Fruit fly (Drosophila melanogaster) whole organism, embryonic: ENCODE measurements around the gene NT1.

Source experiments
- ATbp ChIP-seq: fragments of 200-800 bp; sonication (Bioruptor generic); optimal IDR thresholded peaks from 2 replicates; lab custom pipeline; 2017; ENCODE audit warnings: missing biosample characterization, mild to moderate bottlenecking, missing genetic modification characterization, missing genetic modification reagents
- Bgb ChIP-seq: fragments of 200-800 bp; sonication (Bioruptor generic); IDR thresholded peaks from 2 replicates; pipeline ENCODE4 v1.3.6; 2022; ENCODE audit warnings: missing biosample characterization, missing genetic modification characterization; ENCODE audit not compliant: partially characterized antibody
- C15 ChIP-seq: fragments of 200-800 bp; sonication (Bioruptor generic); IDR thresholded peaks from 3 replicates; pipeline ENCODE4 v1.3.6; 2022; ENCODE audit warnings: missing biosample characterization, missing genetic modification characterization
- CG10267 ChIP-seq: fragments of 200-800 bp; sonication (Bioruptor generic); optimal IDR thresholded peaks from 2 replicates; lab custom pipeline; 2018; ENCODE audit warnings: missing biosample characterization, mild to moderate bottlenecking, missing genetic modification characterization, moderate library complexity
- CG11456 ChIP-seq: fragments of 200-800 bp; sonication (Bioruptor generic); IDR thresholded peaks from 3 replicates; pipeline ENCODE4 v1.3.6; 2022; ENCODE audit warnings: missing biosample characterization, missing genetic modification characterization
- CG11504 ChIP-seq: fragments of 200-800 bp; sonication (Bioruptor generic); optimal IDR thresholded peaks from 3 replicates; lab custom pipeline; 2019; ENCODE audit warnings: missing biosample characterization, mild to moderate bottlenecking, missing genetic modification characterization, moderate library complexity
- CG12744 ChIP-seq: fragments of 200-800 bp; sonication (Bioruptor generic); optimal IDR thresholded peaks from 2 replicates; lab custom pipeline; 2016; ENCODE audit warnings: missing biosample characterization, missing genetic modification characterization
- CG12769 ChIP-seq: fragments of 200-800 bp; sonication (Bioruptor generic); optimal IDR thresholded peaks from 2 replicates; lab custom pipeline; 2019; ENCODE audit warnings: missing biosample characterization, mild to moderate bottlenecking, missing genetic modification characterization, moderate library complexity
- CG13624 ChIP-seq: fragments of 200-800 bp; sonication (Bioruptor generic); optimal IDR thresholded peaks from 2 replicates; lab custom pipeline; 2016; ENCODE audit warnings: missing biosample characterization, missing genetic modification characterization
- CG1647 ChIP-seq: fragments of 200-800 bp; sonication (Bioruptor generic); optimal IDR thresholded peaks from 3 replicates; lab custom pipeline; 2016; ENCODE audit warnings: missing biosample characterization, missing genetic modification characterization
- CG16779 ChIP-seq: fragments of 200-800 bp; sonication (Bioruptor generic); IDR thresholded peaks from 2 replicates; pipeline ENCODE4 v1.3.6; 2022; ENCODE audit warnings: missing biosample characterization, missing genetic modification characterization
- CG16813 ChIP-seq: fragments of 200-800 bp; sonication (Bioruptor generic); IDR thresholded peaks from 3 replicates; pipeline ENCODE4 v1.3.6; 2022; ENCODE audit warnings: missing biosample characterization, missing genetic modification characterization; ENCODE audit not compliant: partially characterized antibody
- CG17361 ChIP-seq: fragments of 200-800 bp; sonication (Bioruptor generic); IDR thresholded peaks from 3 replicates; pipeline ENCODE4 v1.3.6; 2022; ENCODE audit warnings: missing biosample characterization, missing genetic modification characterization
- CG17612 ChIP-seq: fragments of 200-800 bp; sonication (Bioruptor generic); IDR thresholded peaks from 2 replicates; pipeline ENCODE4 v1.3.6; 2022; ENCODE audit warnings: missing biosample characterization, missing genetic modification characterization
- CG2116 ChIP-seq: fragments of 200-800 bp; sonication (Bioruptor generic); optimal IDR thresholded peaks from 3 replicates; lab custom pipeline; 2018; ENCODE audit warnings: missing biosample characterization, mild to moderate bottlenecking, missing genetic modification characterization
- CG3065 ChIP-seq: fragments of 200-800 bp; sonication (Bioruptor generic); optimal IDR thresholded peaks from 2 replicates; lab custom pipeline; 2016; ENCODE audit warnings: missing biosample characterization, missing genetic modification characterization
- CG4617 ChIP-seq: fragments of 200-800 bp; sonication (Bioruptor generic); optimal IDR thresholded peaks from 3 replicates; lab custom pipeline; 2016; ENCODE audit warnings: missing biosample characterization, missing genetic modification characterization, borderline replicate concordance
- CG6654 ChIP-seq: fragments of 200-800 bp; sonication (Bioruptor generic); optimal IDR thresholded peaks from 2 replicates; lab custom pipeline; 2017; ENCODE audit warnings: missing biosample characterization, mild to moderate bottlenecking, missing genetic modification characterization
- CG9797 ChIP-seq: fragments of 200-800 bp; sonication (Bioruptor generic); optimal IDR thresholded peaks from 3 replicates; lab custom pipeline; 2018; ENCODE audit warnings: missing biosample characterization, mild to moderate bottlenecking, missing genetic modification characterization
- D19A ChIP-seq: fragments of 200-800 bp; optimal IDR thresholded peaks from 3 replicates; lab custom pipeline; 2019; ENCODE audit warnings: missing biosample characterization, mild to moderate bottlenecking, missing genetic modification characterization, moderate library complexity
- Eip74EF ChIP-seq, 2 experiments: fragments of 200-800 bp in 1 of 2; fragments of >200 bp in 1 of 2; sonication (Bioruptor generic) in 1 of 2; optimal IDR thresholded peaks; 2 replicates each; lab custom pipeline; 2017 to 2019; ENCODE audit warnings: missing biosample characterization in 2 of 2, missing genetic modification characterization in 2 of 2, mild to moderate bottlenecking in 1 of 2, moderate library complexity in 1 of 2
- HLHmδ ChIP-seq: fragments of 200-800 bp; sonication (Bioruptor generic); optimal IDR thresholded peaks from 2 replicates; lab custom pipeline; 2018; ENCODE audit warnings: missing biosample characterization, mild to moderate bottlenecking, missing genetic modification characterization, moderate library complexity
- Hey ChIP-seq: fragments of 200-800 bp; sonication (Bioruptor generic); optimal IDR thresholded peaks from 3 replicates; lab custom pipeline; 2018; ENCODE audit warnings: missing biosample characterization, mild to moderate bottlenecking, missing genetic modification characterization
- Hr39 ChIP-seq: fragments of >200 bp; optimal IDR thresholded peaks from 2 replicates; lab custom pipeline; 2017
- Hr78 ChIP-seq, 2 experiments: fragments of 200-800 bp in 1 of 2; fragments of >200 bp in 1 of 2; sonication (Bioruptor generic) in 1 of 2; optimal IDR thresholded peaks; 2 replicates each; lab custom pipeline; 2017 to 2019; ENCODE audit warnings: missing biosample characterization in 2 of 2, missing genetic modification characterization in 2 of 2, mild to moderate bottlenecking in 1 of 2, moderate library complexity in 1 of 2
- Pdp1 ChIP-seq, 2 experiments: fragments of 200-800 bp; sonication (Bioruptor generic); optimal IDR thresholded peaks; 3 replicates each; lab custom pipeline; 2016; ENCODE audit warnings: missing biosample characterization in 2 of 2, missing genetic modification characterization in 2 of 2, mild to moderate bottlenecking in 1 of 2, moderate library complexity in 1 of 2
- Poxn ChIP-seq: fragments of 200-800 bp; sonication (Bioruptor generic); IDR thresholded peaks from 2 replicates; pipeline ENCODE4 v1.3.6; 2022; ENCODE audit warnings: missing biosample characterization, missing genetic modification characterization
- Sox100B ChIP-seq: fragments of 200-800 bp; sonication (Bioruptor generic); optimal IDR thresholded peaks from 3 replicates; lab custom pipeline; 2018; ENCODE audit warnings: missing biosample characterization, mild to moderate bottlenecking, missing genetic modification characterization
- Stat92E ChIP-seq, 3 experiments: fragments of >200 bp in 2 of 3; fragments of 200-800 bp in 1 of 3; sonication (Bioruptor generic) in 1 of 3; optimal IDR thresholded peaks; 2 replicates each; lab custom pipeline; 2017 to 2019; ENCODE audit warnings: missing biosample characterization in 3 of 3, missing genetic modification characterization in 3 of 3, mild to moderate bottlenecking in 1 of 3, moderate library complexity in 1 of 3
- Xrp1 ChIP-seq: fragments of 200-800 bp; sonication (Bioruptor generic); IDR thresholded peaks from 2 replicates; pipeline ENCODE4 v1.3.6; 2022; ENCODE audit warnings: missing biosample characterization, missing genetic modification characterization
- abd-A ChIP-seq: fragments of 200-800 bp; sonication (Bioruptor generic); optimal IDR thresholded peaks from 3 replicates; lab custom pipeline; 2019; ENCODE audit warnings: missing biosample characterization, mild to moderate bottlenecking, missing genetic modification characterization, moderate library complexity
- az2 ChIP-seq: fragments of 200-800 bp; sonication (Bioruptor generic); optimal IDR thresholded peaks from 3 replicates; lab custom pipeline; 2016; ENCODE audit warnings: missing biosample characterization, missing genetic modification characterization
- bcd ChIP-seq: fragments of 200-800 bp; sonication (Bioruptor generic); optimal IDR thresholded peaks from 2 replicates; lab custom pipeline; 2017; ENCODE audit warnings: missing biosample characterization, mild to moderate bottlenecking, missing genetic modification characterization
- cad ChIP-seq: fragments of >200 bp; optimal IDR thresholded peaks from 2 replicates; lab custom pipeline; 2017; ENCODE audit warnings: missing biosample characterization, missing genetic modification characterization
- cato ChIP-seq: fragments of 200-800 bp; sonication (Bioruptor generic); optimal IDR thresholded peaks from 2 replicates; lab custom pipeline; 2016; ENCODE audit warnings: missing biosample characterization, missing genetic modification characterization, borderline replicate concordance
- crol ChIP-seq: fragments of 200-800 bp; sonication (Bioruptor generic); IDR thresholded peaks from 2 replicates; pipeline ENCODE4 v1.3.6; 2022; ENCODE audit warnings: missing biosample characterization, missing genetic modification characterization
- cwo ChIP-seq: fragments of 200-800 bp; sonication (Bioruptor generic); optimal IDR thresholded peaks from 3 replicates; lab custom pipeline; 2017; ENCODE audit warnings: missing biosample characterization, missing genetic modification characterization, mild to moderate bottlenecking, moderate library complexity, missing genetic modification reagents
- fru ChIP-seq: fragments of >200 bp; optimal IDR thresholded peaks from 2 replicates; lab custom pipeline; 2017
- gce ChIP-seq: fragments of 200-800 bp; sonication (Bioruptor generic); IDR thresholded peaks from 3 replicates; pipeline ENCODE4 v1.3.6; 2022; ENCODE audit warnings: missing biosample characterization, missing genetic modification characterization
- gsb-n ChIP-seq: fragments of 200-800 bp; sonication (Bioruptor generic); optimal IDR thresholded peaks from 3 replicates; lab custom pipeline; 2018; ENCODE audit warnings: missing biosample characterization, mild to moderate bottlenecking, missing genetic modification characterization
- kay ChIP-seq: fragments of 200-800 bp; sonication (Bioruptor generic); optimal IDR thresholded peaks from 2 replicates; lab custom pipeline; 2016; ENCODE audit warnings: missing biosample characterization, missing genetic modification characterization
- lbe ChIP-seq: fragments of 200-800 bp; sonication (Bioruptor generic); optimal IDR thresholded peaks from 2 replicates; lab custom pipeline; 2016; ENCODE audit warnings: missing biosample characterization, mild to moderate bottlenecking, missing genetic modification characterization
- luna ChIP-seq: fragments of 200-800 bp; sonication (Bioruptor generic); optimal IDR thresholded peaks from 2 replicates; lab custom pipeline; 2016; ENCODE audit warnings: missing biosample characterization, missing genetic modification characterization
- pho ChIP-seq: fragments of 200-800 bp; sonication (Bioruptor generic); optimal IDR thresholded peaks from 2 replicates; lab custom pipeline; 2016; ENCODE audit warnings: missing biosample characterization, missing genetic modification characterization
- pum ChIP-seq: fragments of 200-800 bp; sonication (Bioruptor generic); optimal IDR thresholded peaks from 2 replicates; lab custom pipeline; 2016; ENCODE audit warnings: missing biosample characterization, missing genetic modification characterization
- slou ChIP-seq: fragments of 200-800 bp; sonication (Bioruptor generic); optimal IDR thresholded peaks from 3 replicates; lab custom pipeline; 2016; ENCODE audit warnings: missing biosample characterization, missing genetic modification characterization
- sqz ChIP-seq: fragments of 200-800 bp; sonication (Bioruptor generic); optimal IDR thresholded peaks from 3 replicates; lab custom pipeline; 2018; ENCODE audit warnings: missing biosample characterization, mild to moderate bottlenecking, missing genetic modification characterization
- tgo ChIP-seq: fragments of 200-800 bp; sonication (Bioruptor generic); IDR thresholded peaks from 3 replicates; pipeline ENCODE4 v1.3.6; 2022; ENCODE audit warnings: missing biosample characterization, missing genetic modification characterization
- zf30C ChIP-seq: fragments of 200-800 bp; sonication (Bioruptor generic); optimal IDR thresholded peaks from 3 replicates; lab custom pipeline; 2018; ENCODE audit warnings: missing biosample characterization, mild to moderate bottlenecking, missing genetic modification characterization
- zfh2 ChIP-seq: fragments of 200-800 bp; sonication (Bioruptor generic); optimal IDR thresholded peaks from 2 replicates; lab custom pipeline; 2016; ENCODE audit warnings: missing biosample characterization, missing genetic modification characterization

Gene NT1

DNA sequence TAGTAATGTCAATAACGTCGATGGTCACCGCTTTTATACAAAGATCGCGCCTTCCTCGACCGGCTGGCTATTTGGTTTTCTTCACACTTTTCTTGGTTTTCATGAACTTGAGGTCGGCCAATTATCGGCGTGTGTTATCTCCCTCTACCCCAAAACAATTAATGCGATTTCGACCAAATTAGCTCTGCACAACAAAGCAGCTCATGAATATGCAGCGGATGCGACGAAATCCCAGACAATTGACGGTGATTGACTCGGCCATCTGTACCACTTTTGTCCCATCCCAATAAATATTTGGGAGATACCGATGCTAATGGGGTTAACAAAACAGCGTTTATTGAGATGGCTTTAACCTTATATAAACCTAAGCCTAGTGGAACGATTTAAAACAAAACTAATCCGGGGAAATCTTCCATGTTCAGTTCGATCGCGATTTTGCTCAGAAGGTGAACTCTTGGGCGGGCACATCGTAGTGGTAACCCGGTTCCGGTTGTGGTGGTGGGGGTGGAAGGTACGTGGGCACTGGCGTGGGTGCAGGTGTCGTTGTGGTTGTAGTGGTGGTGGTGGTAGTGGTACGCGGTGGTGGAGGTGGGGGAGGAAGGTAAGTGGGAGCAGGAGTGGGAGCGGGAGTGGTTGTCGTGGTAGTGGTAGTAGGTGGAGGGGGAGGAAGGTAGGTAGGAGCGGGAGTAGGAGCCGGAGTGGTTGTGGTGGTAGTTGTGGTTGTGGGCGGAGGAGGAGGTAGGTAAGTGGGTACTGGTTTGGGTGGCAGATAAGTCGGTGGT lies 47.7 kb downstream of the NT1 start, which contains the start of gene CG15022 (continued):
- TF ChIP-seq CG4617: no peak
- no peak for TF ChIP-seq Stat92E (GFP tag; optimal IDR thresholded peaks at IDR 0.05; lab: Kevin White, UChicago)
- TF ChIP-seq Sox100B (GFP tag; lab: Kevin White, UChicago): no peak
- TF ChIP-seq CG1647 (GFP tag; lab: Kevin White, UChicago): no peak
- TF ChIP-seq C15 (GFP tag; lab: Robert Waterston, UW): no peak
- TF ChIP-seq CG9797 (GFP tag; lab: Kevin White, UChicago): no peak
- TF ChIP-seq CG12769 (tag; lab: Kevin White, UChicago): peak; percentile 65
- no peak for TF ChIP-seq CG2116 (GFP tag; lab: Kevin White, UChicago)
- peak; percentile 21 for TF ChIP-seq abd-A
- 0 out of 3 replicates have a peak, but pooled peaks have one; percentile 12 for TF ChIP-seq CG11456 (GFP tag; lab: Robert Waterston, UW)
- no peak for TF ChIP-seq Hey (tag; lab: Kevin White, UChicago)
- no peak for TF ChIP-seq Bgb (GFP tag; lab: Robert Waterston, UW)
- TF ChIP-seq pho: no peak
- TF ChIP-seq az2 (GFP tag; lab: Kevin White, UChicago): no peak
- no peak for TF ChIP-seq Xrp1 (GFP tag; lab: Robert Waterston, UW)
- TF ChIP-seq slou (GFP tag; lab: Kevin White, UChicago): no peak
- TF ChIP-seq CG16779 (GFP tag; lab: Robert Waterston, UW): no peak
- TF ChIP-seq cad (GFP tag; lab: Kevin White, UChicago): no peak
- no peak for TF ChIP-seq CG3065 (GFP tag; lab: Kevin White, UChicago)
- no peak for TF ChIP-seq cwo
- TF ChIP-seq CG13624 (GFP tag; lab: Kevin White, UChicago): no peak
- no peak for TF ChIP-seq CG6654 (GFP tag; lab: Kevin White, UChicago)
- TF ChIP-seq CG17361 (GFP tag; lab: Robert Waterston, UW): no peak
- no peak for TF ChIP-seq bcd
- TF ChIP-seq Eip74EF (GFP tag; optimal IDR thresholded peaks at IDR 0.05; lab: Kevin White, UChicago): no peak
- no peak for TF ChIP-seq cato (GFP tag; lab: Kevin White, UChicago)
- peak in 1 of 2 experiments; percentile 34 for TF ChIP-seq Hr78 (GFP tag; optimal IDR thresholded peaks at IDR 0.05; lab: Kevin White, UChicago)
- peak; percentile 66 for TF ChIP-seq Hr39 (lab: Kevin White, UChicago)
- no peak for TF ChIP-seq Pdp1 (GFP tag; optimal IDR thresholded peaks at IDR 0.05; lab: Kevin White, UChicago)
- 0 out of 2 replicates have a peak, but pooled peaks have one; percentile 11 for TF ChIP-seq CG17612 (GFP tag; lab: Robert Waterston, UW)
- no peak for TF ChIP-seq Poxn (GFP tag; lab: Robert Waterston, UW)
- TF ChIP-seq CG11504: no peak
- TF ChIP-seq tgo (GFP tag; lab: Robert Waterston, UW): no peak
- no peak for TF ChIP-seq zf30C
- TF ChIP-seq CG16813 (GFP tag; lab: Robert Waterston, UW): no peak
- peak; percentile 49; the same call in 1 of the 2 replicates for TF ChIP-seq crol (GFP tag; lab: Robert Waterston, UW)
- no peak for TF ChIP-seq D19A (tag; lab: Kevin White, UChicago)
- no peak for TF ChIP-seq zfh2 (GFP tag; lab: Kevin White, UChicago)
- TF ChIP-seq HLHmδ: no peak
- TF ChIP-seq gce: no peak
- no peak for TF ChIP-seq fru (lab: Kevin White, UChicago)
- TF ChIP-seq pum: no peak
- no peak for TF ChIP-seq kay (GFP tag; lab: Kevin White, UChicago)
- no peak for TF ChIP-seq gsb-n (tag; lab: Kevin White, UChicago)
- no peak for TF ChIP-seq luna (GFP tag; lab: Kevin White, UChicago)
- TF ChIP-seq sqz (GFP tag; lab: Kevin White, UChicago): no peak
- no peak for TF ChIP-seq CG10267 (tag; lab: Kevin White, UChicago)
- no peak for TF ChIP-seq lbe (GFP tag; lab: Kevin White, UChicago)
- TF ChIP-seq ATbp (GFP tag; lab: Kevin White, UChicago): no peak
- TF ChIP-seq CG12744 (GFP tag; lab: Kevin White, UChicago): no peak
